Worm (Caenorhabditis elegans) whole organism, L4/young adult: ENCODE results near the gene D1044.6.
A peak's percentile ranks its signal among the peaks of the same experiment; 100 is the strongest.

Experiments used
- W03F9.2 ChIP-seq: fragments of 150-350 bp; optimal IDR thresholded peaks from 2 replicates; lab custom pipeline; 2014; ENCODE audit warnings: missing biosample characterization, missing genetic modification characterization
- dao-5 ChIP-seq: sonication (generic microtip); optimal IDR thresholded peaks from 2 replicates; lab custom pipeline; 2016; ENCODE audit warnings: missing genotype, missing genetic modification characterization, moderate library complexity, missing compliant biosample characterization
- him-1 ChIP-seq: sonication (generic microtip); optimal IDR thresholded peaks from 2 replicates; lab custom pipeline; 2016; ENCODE audit warnings: missing genotype, missing genetic modification reagents, missing genetic modification characterization, missing compliant biosample characterization

The D1044.6 gene

DNA sequence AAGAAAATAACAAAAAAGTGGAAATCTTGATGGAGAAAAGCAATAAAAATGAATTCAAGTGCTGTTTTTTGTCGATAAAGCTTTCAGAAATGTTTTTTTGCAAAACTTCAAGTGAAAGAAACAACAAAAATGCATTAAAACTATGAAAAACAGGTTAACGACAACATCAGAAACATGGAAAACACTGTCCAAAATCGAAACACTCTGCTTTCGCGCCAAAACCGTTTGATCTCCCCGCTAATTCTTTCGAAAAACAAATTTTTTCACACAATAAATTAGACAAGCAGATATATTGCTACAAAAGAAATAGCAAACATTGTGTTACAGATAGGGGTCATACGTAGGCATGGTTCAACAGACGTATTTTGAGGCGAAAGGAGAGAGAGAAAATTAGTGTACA, 1.2 kb downstream of the D1044.6 start:
- TF ChIP-seq him-1 (tag; lab: Kevin White, UChicago): no peak

DNA sequence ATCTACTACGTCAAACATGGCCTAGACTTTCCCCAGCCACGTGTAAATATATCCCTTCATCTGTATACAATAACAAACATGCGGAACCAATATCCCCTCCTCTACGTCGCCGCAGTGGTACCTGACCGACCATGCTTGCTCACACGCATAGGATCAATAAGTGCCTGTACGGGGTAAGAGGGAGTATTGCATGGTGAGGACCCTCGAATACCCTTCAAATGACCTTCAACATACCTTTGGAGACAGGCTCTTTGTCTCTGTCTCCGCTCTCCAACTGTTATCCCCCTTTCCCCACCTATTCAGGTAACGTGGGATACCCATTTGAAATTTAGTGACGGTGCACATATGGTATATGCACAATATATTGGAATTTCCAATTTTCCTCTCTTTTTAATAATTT, 17.0 kb downstream of the D1044.6 start, which contains the start of gene dex-1:
dex-1 (plus strand) TSS at position 132 of the 400 bp plus-strand sequence.
- TF ChIP-seq dao-5 (tag; lab: Kevin White, UChicago) (no peak), W03F9.2 (tag; lab: Kevin White, UChicago) (no peak), him-1 (tag; lab: Kevin White, UChicago) (no peak)

DNA sequence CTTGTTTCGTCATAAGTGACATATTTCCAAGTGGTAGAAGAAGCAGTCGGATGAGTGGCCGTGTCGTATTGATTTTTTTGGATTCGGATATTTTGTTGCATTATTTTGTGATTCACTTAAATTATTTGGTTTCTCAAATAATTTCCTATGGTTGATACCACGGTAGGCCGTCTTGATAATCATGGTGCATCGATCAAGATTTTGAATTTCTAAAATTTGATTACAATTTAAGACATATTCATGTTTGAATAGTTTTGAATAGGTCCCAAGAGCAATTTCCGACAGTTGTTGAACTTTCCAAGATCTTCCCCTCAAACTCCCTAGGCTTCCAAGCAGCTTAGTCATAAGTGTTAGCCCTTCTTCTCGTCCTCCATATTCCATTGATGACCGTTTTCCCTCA, 21.0 kb downstream of the D1044.6 start, which contains the start of gene D1044.4:
D1044.4 (minus strand) TSS at position 101 of the 400 bp plus-strand sequence.
- TF ChIP-seq him-1 (tag; lab: Kevin White, UChicago) (no peak), W03F9.2 (tag; lab: Kevin White, UChicago) (no peak), dao-5 (tag; lab: Kevin White, UChicago) (no peak)

ce11 chrIII:5517423-5517822, 25.6 kb downstream of the D1044.6 start, which contains the start of gene nekl-4:
Gene nekl-4, minus strand, starts transcription at chrIII:5517523.
- TF ChIP-seq him-1 (tag; lab: Kevin White, UChicago) (no peak), dao-5 (tag; lab: Kevin White, UChicago) (no peak)

DNA sequence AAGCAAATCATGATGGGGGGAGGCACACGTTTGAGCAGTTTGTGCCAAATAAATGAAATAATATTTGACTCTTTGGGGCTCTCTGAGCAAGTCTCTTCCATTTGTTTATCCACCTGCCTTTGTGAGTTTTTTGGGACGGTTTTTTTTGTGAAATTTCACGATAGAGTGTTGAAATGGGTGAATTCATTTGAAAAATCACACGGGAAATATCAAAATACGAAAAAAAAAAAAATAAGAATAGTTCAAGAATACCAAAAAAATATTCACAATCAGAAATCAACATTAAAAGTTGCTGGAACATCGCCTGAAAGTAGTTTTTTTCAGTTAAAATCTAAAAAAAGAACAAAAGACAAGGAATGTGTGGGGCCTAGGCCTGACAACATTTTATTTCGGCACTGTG, 30.5 kb downstream of the D1044.6 start, which contains the start of gene pqn-25:
pqn-25 (minus strand) TSS at position 101 of the 400 bp plus-strand sequence.
- TF ChIP-seq dao-5 (tag; lab: Kevin White, UChicago) (no peak), him-1 (tag; lab: Kevin White, UChicago) (no peak), W03F9.2 (tag; lab: Kevin White, UChicago) (no peak)

- TF ChIP-seq him-1 (tag; lab: Kevin White, UChicago): no peak
- no peak for TF ChIP-seq dao-5 (tag; lab: Kevin White, UChicago)
- no peak for TF ChIP-seq W03F9.2 (tag; lab: Kevin White, UChicago)
Observed at ce11 chrIII:5508669-5509068, 34.3 kb downstream of the D1044.6 start, which contains the start of gene D1044.7. Gene D1044.7, minus strand, starts transcription at chrIII:5508769.

ce11 chrIII:5506936-5507335, 36.0 kb downstream of the D1044.6 start:
- no peak for TF ChIP-seq him-1 (tag; lab: Kevin White, UChicago)
- no peak for TF ChIP-seq W03F9.2 (tag; lab: Kevin White, UChicago)
- TF ChIP-seq dao-5 (tag; lab: Kevin White, UChicago): no peak

ce11 chrIII:5506023-5506597, 36.9 kb downstream of the D1044.6 start:
- TF ChIP-seq him-1 (tag; lab: Kevin White, UChicago) (peak; percentile 16), W03F9.2 (tag; lab: Kevin White, UChicago) (no peak)

DNA sequence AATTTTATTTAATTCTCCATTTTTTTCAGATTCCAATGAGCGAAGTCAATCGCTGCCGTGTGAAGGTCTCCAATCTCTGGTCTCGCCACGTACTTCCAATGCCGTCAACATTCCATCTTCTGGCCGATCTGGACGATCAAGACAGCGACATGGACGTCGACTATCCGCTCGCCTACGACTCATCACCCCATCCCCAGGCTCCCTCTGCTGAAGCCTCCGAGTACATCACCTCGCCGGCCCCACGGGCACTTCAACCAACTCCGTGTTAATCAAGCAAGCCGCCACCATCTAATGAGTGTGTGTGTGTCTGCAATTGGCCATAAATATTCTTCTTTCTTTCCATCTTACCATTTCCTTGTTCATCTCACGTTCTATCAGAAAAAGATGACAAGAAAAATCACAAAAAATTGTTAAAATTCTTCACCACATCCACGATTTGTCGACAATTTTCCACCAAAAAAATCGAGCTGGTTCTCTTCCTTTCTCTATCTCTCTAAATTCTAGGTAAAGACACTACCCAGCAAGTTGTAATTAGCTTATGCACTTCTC, 37.4 kb downstream of the D1044.6 start:
- TF ChIP-seq W03F9.2 (tag; lab: Kevin White, UChicago) (no peak), him-1 (tag; lab: Kevin White, UChicago) (no peak), dao-5 (tag; lab: Kevin White, UChicago) (no peak)

DNA sequence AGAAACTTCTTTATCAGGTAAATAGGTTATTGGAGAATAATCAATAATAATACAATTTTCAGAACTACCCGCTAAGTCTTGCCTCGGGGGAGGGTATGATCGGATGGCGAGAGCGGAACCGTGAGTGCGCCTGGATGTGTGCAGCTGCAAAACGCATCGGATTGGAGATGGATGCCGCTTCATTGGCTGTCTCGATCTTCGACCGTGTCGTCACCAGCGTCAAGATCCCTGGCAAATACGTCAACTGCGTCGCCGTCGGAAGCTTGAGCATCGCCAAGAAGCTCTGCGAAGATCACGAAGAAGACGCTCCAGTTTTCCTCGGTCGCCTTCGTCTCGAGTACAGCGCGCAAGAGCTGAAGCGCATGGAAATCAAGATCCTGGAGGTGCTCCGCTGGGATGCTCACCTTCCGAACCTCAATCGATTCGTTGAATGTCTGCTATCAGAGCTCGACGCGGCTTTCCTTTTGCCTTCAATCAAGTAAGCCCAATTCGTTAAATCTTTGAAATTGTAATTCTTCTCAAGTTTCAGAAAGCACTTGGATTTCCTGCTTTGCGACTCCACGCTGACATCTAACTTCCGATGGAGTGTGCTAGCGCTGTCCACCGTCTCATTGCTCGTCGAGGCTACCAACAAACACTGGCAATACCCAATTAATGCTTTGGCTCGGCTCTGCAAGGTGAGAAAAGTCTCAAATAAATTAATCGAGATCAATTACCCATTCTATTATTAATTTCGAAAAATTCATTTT, 38.1 kb downstream of the D1044.6 start:
- TF ChIP-seq W03F9.2 (tag; lab: Kevin White, UChicago) (no peak), him-1 (tag; lab: Kevin White, UChicago) (no peak), dao-5 (tag; lab: Kevin White, UChicago) (no peak)

ce11 chrIII:5504164-5504563, 38.8 kb downstream of the D1044.6 start:
- no peak for TF ChIP-seq dao-5 (tag; lab: Kevin White, UChicago)
- no peak for TF ChIP-seq W03F9.2 (tag; lab: Kevin White, UChicago)
- TF ChIP-seq him-1 (tag; lab: Kevin White, UChicago): no peak

ce11 chrIII:5503669-5504068, 39.3 kb downstream of the D1044.6 start:
- no peak for TF ChIP-seq dao-5 (tag; lab: Kevin White, UChicago)
- TF ChIP-seq him-1 (tag; lab: Kevin White, UChicago): no peak
- no peak for TF ChIP-seq W03F9.2 (tag; lab: Kevin White, UChicago)

- TF ChIP-seq him-1 (tag; lab: Kevin White, UChicago) (peak; percentile 32), W03F9.2 (tag; lab: Kevin White, UChicago) (no peak)
Observed at ce11 chrIII:5502915-5503575, 39.9 kb downstream of the D1044.6 start.
